Worm (Caenorhabditis elegans): ENCODE measurements around the gene K02A2.5.

The K02A2.5 gene

ce11 chrII:7406438-7406837 is 5.4 kb downstream of the K02A2.5 start:
- no peak for TF ChIP-seq let-607 (tag; optimal IDR thresholded peaks at IDR 0.05)
- TF ChIP-seq pha-4 (tag; optimal IDR thresholded peaks at IDR 0.05): no peak

- TF ChIP-seq F39B2.1 (GFP tag; IDR thresholded peaks at IDR 0.05): no peak
- TF ChIP-seq mes-4 (tag; optimal IDR thresholded peaks at IDR 0.05): no peak
- TF ChIP-seq attf-3 (GFP tag; conservative IDR thresholded peaks at IDR 0.05): no peak
- TF ChIP-seq hrde-1 (tag; optimal IDR thresholded peaks at IDR 0.05; ENCODE audit: borderline replicate concordance): no peak
- TF ChIP-seq lsl-1 (GFP tag; optimal IDR thresholded peaks at IDR 0.05): no peak
- no peak for TF ChIP-seq C17E4.6 (GFP tag; IDR thresholded peaks at IDR 0.05)
- TF ChIP-seq ztf-26 (tag; optimal IDR thresholded peaks at IDR 0.05): no peak
- no peak for TF ChIP-seq T07F8.4 (tag; optimal IDR thresholded peaks at IDR 0.05)
- TF ChIP-seq ceh-100 (GFP tag; IDR thresholded peaks at IDR 0.05): no peak
- no peak for TF ChIP-seq dpff-1 (tag; optimal IDR thresholded peaks at IDR 0.05)
- no peak for TF ChIP-seq Y95B8A.8 (GFP tag; IDR thresholded peaks at IDR 0.05)
- TF ChIP-seq F23B12.7 (tag; optimal IDR thresholded peaks at IDR 0.05; ENCODE audit: insufficient read depth): no peak
- TF ChIP-seq K11D2.4 (GFP tag; IDR thresholded peaks at IDR 0.05): no peak
- TF ChIP-seq die-1 (tag; optimal IDR thresholded peaks at IDR 0.05): no peak
These were observed 6.6 kb downstream of the K02A2.5 start for ce11 chrII:7405262-7405661.

DNA sequence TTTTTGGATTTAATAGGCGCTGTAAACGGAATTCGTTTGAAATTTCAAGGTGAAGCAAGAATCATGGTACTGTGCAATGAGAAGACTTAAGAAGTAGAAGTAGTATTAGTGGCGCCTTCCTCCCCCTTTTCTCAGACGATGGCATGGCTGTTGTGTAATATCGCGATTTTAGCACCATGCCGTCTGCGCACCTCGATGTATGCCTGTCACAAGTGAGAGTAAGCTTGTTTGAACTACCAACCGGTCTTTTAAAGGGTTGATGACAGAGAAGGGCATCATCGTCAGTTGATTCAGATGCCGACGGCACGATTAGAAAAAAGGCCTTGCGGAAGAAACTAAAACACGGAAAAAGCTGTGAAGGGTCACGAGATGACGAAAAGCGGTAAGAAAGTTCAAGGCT is 7.8 kb downstream of the K02A2.5 start:
- no peak for TF ChIP-seq ceh-27 (GFP tag; optimal IDR thresholded peaks at IDR 0.05)
- no peak for TF ChIP-seq madf-10 (tag; optimal IDR thresholded peaks at IDR 0.05)
- no peak for TF ChIP-seq mxl-1 (tag; optimal IDR thresholded peaks at IDR 0.05)
- TF ChIP-seq die-1 (tag; optimal IDR thresholded peaks at IDR 0.05): no peak
- TF ChIP-seq nhr-90 (tag; optimal IDR thresholded peaks at IDR 0.05): no peak
- TF ChIP-seq attf-3 (GFP tag; conservative IDR thresholded peaks at IDR 0.05): no peak
- TF ChIP-seq F55B11.4 (tag; optimal IDR thresholded peaks at IDR 0.05; ENCODE audit: borderline replicate concordance, insufficient read depth): no peak
- TF ChIP-seq ceh-100 (GFP tag; IDR thresholded peaks at IDR 0.05): no peak
- no peak for TF ChIP-seq hlh-12 (tag; optimal IDR thresholded peaks at IDR 0.05)
- TF ChIP-seq ama-1 (optimal IDR thresholded peaks at IDR 0.05): no peak
- TF ChIP-seq ama-1 (GFP tag; optimal IDR thresholded peaks at IDR 0.05): no peak
- no peak for TF ChIP-seq K12H6.12 (tag; optimal IDR thresholded peaks at IDR 0.05)
- TF ChIP-seq tlf-1 (GFP tag; optimal IDR thresholded peaks at IDR 0.05): no peak
- TF ChIP-seq hlh-26 (GFP tag; conservative IDR thresholded peaks at IDR 0.05): no peak
- no peak for TF ChIP-seq madf-6 (GFP tag; IDR thresholded peaks at IDR 0.05)
- no peak for TF ChIP-seq fkh-3 (tag; optimal IDR thresholded peaks at IDR 0.05)
- no peak for TF ChIP-seq Y79H2A.3 (GFP tag; conservative IDR thresholded peaks at IDR 0.05)
- TF ChIP-seq lin-26 (GFP tag; IDR thresholded peaks at IDR 0.05): no peak
- no peak for TF ChIP-seq lir-1 (GFP tag; conservative IDR thresholded peaks at IDR 0.05)

DNA sequence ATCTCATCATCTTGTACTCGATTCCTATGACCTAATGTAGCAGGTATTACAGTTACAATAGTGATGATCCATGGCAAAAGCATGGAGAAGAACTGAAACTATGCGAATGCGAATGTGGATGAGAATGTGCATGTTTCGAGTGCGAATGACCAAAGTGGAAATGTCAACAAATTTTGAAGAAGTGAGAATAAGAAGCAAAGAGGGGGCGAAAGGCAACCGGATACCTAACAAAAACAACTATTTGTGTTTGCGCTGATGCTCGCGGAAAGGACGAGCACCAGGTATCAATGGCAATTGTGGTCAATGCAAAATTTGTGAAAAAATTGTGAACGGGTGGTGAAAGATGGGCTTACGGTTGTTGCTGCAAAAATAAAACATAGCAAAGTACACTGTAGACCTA is 9.2 kb downstream of the K02A2.5 start, which contains the start of gene nas-7:
Gene nas-7, minus strand, starts transcription at position 101 of the 400 bp plus-strand sequence.
- no peak for TF ChIP-seq repo-1 (tag; optimal IDR thresholded peaks at IDR 0.05)

- TF ChIP-seq xnd-1 (tag; optimal IDR thresholded peaks at IDR 0.05) (no peak), T26A5.8 (tag; optimal IDR thresholded peaks at IDR 0.05) (no peak), snpc-1.3 (tag; optimal IDR thresholded peaks at IDR 0.05; ENCODE audit: insufficient read depth) (no peak), somi-1 (GFP tag; optimal IDR thresholded peaks at IDR 0.05) (no peak)
These were observed 13.1 kb downstream of the K02A2.5 start, which contains the start of gene C07D10.1 for ce11 chrII:7398712-7399111. TSS of gene C07D10.1 (plus strand) at chrII:7399012.
